Worm (Caenorhabditis elegans) whole organism, L1 larva: ENCODE measurements around the gene srh-24.

Experiments
- C34B4.2 ChIP-seq: sonication (generic microtip); optimal IDR thresholded peaks from 2 replicates; lab custom pipeline; 2017; ENCODE audit warnings: mild to moderate bottlenecking, missing genetic modification characterization, missing compliant biosample characterization
- aha-1 ChIP-seq: fragments of 150-350 bp; optimal IDR thresholded peaks from 2 replicates; lab custom pipeline; 2014; ENCODE audit warnings: missing biosample characterization, missing genetic modification characterization
- aly-2 ChIP-seq: fragments of 150-350 bp; optimal IDR thresholded peaks from 2 replicates; lab custom pipeline; 2014; ENCODE audit warnings: missing biosample characterization, missing genetic modification characterization
- lin-15B ChIP-seq: fragments of 150-350 bp; sonication (generic microtip); optimal IDR thresholded peaks from 3 replicates; lab custom pipeline; 2014; ENCODE audit warnings: missing biosample characterization, missing genetic modification characterization
- lin-39 ChIP-seq: fragments of 150-350 bp; optimal IDR thresholded peaks from 2 replicates; lab custom pipeline; 2014; ENCODE audit warnings: missing biosample characterization, missing genetic modification reagents, missing genetic modification characterization
- lsy-2 ChIP-seq, 2 experiments: fragments of 150-350 bp; optimal IDR thresholded peaks; 2 replicates each; lab custom pipeline; 2014; ENCODE audit warnings: missing biosample characterization in 2 of 2, missing genetic modification characterization in 2 of 2
- mab-9 ChIP-seq: fragments of 200-800 bp; sonication (Bioruptor generic); IDR thresholded peaks from 2 replicates; pipeline ENCODE4 v1.3.6; 2022; ENCODE audit warnings: missing genetic modification reagents, missing genetic modification characterization, missing compliant biosample characterization
- nhr-11 ChIP-seq: fragments of 150-350 bp; optimal IDR thresholded peaks from 2 replicates; lab custom pipeline; 2014; ENCODE audit warnings: missing biosample characterization, missing genetic modification characterization
- nhr-28 ChIP-seq: fragments of 150-350 bp; optimal IDR thresholded peaks from 2 replicates; lab custom pipeline; 2014; ENCODE audit warnings: missing biosample characterization, missing genetic modification characterization
- nhr-77 ChIP-seq: fragments of 150-350 bp; optimal IDR thresholded peaks from 2 replicates; lab custom pipeline; 2014; ENCODE audit warnings: missing biosample characterization, missing genetic modification characterization
- skn-1 ChIP-seq: fragments of 150-350 bp; optimal IDR thresholded peaks from 2 replicates; lab custom pipeline; 2014; ENCODE audit warnings: missing biosample characterization, missing genetic modification characterization
- tbx-2 ChIP-seq: sonication (generic microtip); optimal IDR thresholded peaks from 2 replicates; lab custom pipeline; 2016; ENCODE audit warnings: missing genetic modification characterization, missing compliant biosample characterization

DNA sequence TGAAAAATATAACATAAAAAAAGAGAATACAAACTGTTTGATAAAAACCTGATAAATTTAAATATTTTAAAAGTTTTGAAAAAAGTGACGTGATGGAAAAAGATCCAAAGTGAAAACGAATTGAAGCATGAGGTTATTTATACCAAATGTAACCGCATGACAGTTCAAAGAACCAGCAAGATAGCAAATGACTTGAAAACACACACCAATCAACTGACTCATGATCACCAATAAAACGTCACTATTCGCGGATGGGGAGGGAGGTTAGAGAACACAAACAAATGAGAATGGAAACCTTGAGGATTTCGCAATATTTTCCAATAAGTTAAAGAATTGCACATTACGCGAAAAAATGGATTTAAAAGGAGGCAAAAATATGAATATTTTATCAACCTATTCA, 51.4 kb downstream of the srh-24 start, which contains the start of gene C06B3.7:
- TF ChIP-seq lsy-2 (tag; optimal IDR thresholded peaks at IDR 0.05; lab: Kevin White, UChicago) (peak; percentile 74 to 85), lin-15B (tag; lab: Kevin White, UChicago) (no peak), tbx-2 (tag; lab: Kevin White, UChicago) (peak; percentile 75), aha-1 (peak; percentile 10), nhr-28 (tag; lab: Kevin White, UChicago) (no peak), mab-9 (GFP tag; lab: Robert Waterston, UW) (no peak), nhr-77 (tag; lab: Kevin White, UChicago) (no peak), lin-39 (tag; lab: Kevin White, UChicago) (peak; percentile 34), skn-1 (tag; lab: Kevin White, UChicago) (peak; percentile 84), nhr-11 (tag; lab: Kevin White, UChicago) (peak; percentile 55), C34B4.2 (tag; lab: Kevin White, UChicago) (no peak), aly-2 (tag; lab: Kevin White, UChicago) (no peak)
